Worm (Caenorhabditis elegans) whole organism, early embryonic: ENCODE measurements around the gene cyp-25A3.
"Not testable (repeated sequence)": the region's sequence is repeated elsewhere in the genome, so short reads cannot be mapped to it uniquely, and the experiment has no call there.

Source experiments
- B0310.2 ChIP-seq: sonication (generic microtip); optimal IDR thresholded peaks from 2 replicates; lab custom pipeline; 2016; ENCODE audit warnings: mild to moderate bottlenecking, missing genetic modification characterization, missing compliant biosample characterization
- ceh-13 ChIP-seq: fragments of 200-800 bp; sonication (Bioruptor generic); optimal IDR thresholded peaks from 2 replicates; lab custom pipeline; 2018; ENCODE audit warnings: mild to moderate bottlenecking, missing genetic modification characterization, missing compliant biosample characterization
- ceh-36 ChIP-seq: sonication (generic microtip); optimal IDR thresholded peaks from 2 replicates; lab custom pipeline; 2016; ENCODE audit warnings: missing genetic modification characterization, inconsistent platforms, missing compliant biosample characterization
- flt-1 ChIP-seq: fragments of 200-800 bp; sonication (Bioruptor generic); IDR thresholded peaks from 2 replicates; pipeline ENCODE4 v1.3.6; 2022; ENCODE audit warnings: missing genetic modification characterization, missing compliant biosample characterization
- hmg-4 ChIP-seq: fragments of 200-800 bp; sonication (Bioruptor generic); optimal IDR thresholded peaks from 2 replicates; lab custom pipeline; 2018; ENCODE audit warnings: mild to moderate bottlenecking, missing genetic modification characterization, missing compliant biosample characterization

ce11 chrIII:3843514-3843913 lies 4.0 kb upstream of the cyp-25A3 start, which contains the start of gene C36A4.4:
- TF ChIP-seq flt-1 (GFP tag; lab: Robert Waterston, UW); ceh-36 (tag; lab: Kevin White, UChicago); ceh-13 (GFP tag; lab: Kevin White, UChicago); hmg-4; B0310.2 (tag; lab: Kevin White, UChicago): not testable (repeated sequence)
